Fruit fly (Drosophila melanogaster): ENCODE measurements around the gene CG1695.

The CG1695 gene

dm6 chrX:20488701-20489122 lies 55.0 kb downstream of the CG1695 start (continued):
- TF ChIP-seq Tbp (GFP tag; optimal IDR thresholded peaks at IDR 0.05) (no peak), sna (GFP tag; IDR thresholded peaks at IDR 0.05; ENCODE audit: partially characterized antibody) (no peak), sima (GFP tag; optimal IDR thresholded peaks at IDR 0.05) (no peak), danr (GFP tag; IDR thresholded peaks at IDR 0.05) (no peak), CG14441 (GFP tag; IDR thresholded peaks at IDR 0.05) (no peak), CG10366 (GFP tag; IDR thresholded peaks at IDR 0.05) (no peak; the same call in 1 of the 2 replicates), CG33557 (GFP tag; optimal IDR thresholded peaks at IDR 0.05) (peak; percentile 26), Bteb2 (GFP tag; optimal IDR thresholded peaks at IDR 0.05) (peak; percentile 20), Fer3 (tag; optimal IDR thresholded peaks at IDR 0.05) (peak; percentile 26), Hmx (GFP tag; optimal IDR thresholded peaks at IDR 0.05) (peak; percentile 7), nmo (GFP tag; optimal IDR thresholded peaks at IDR 0.05) (peak; percentile 75), Hand (GFP tag; optimal IDR thresholded peaks at IDR 0.05) (no peak), ssp (GFP tag; IDR thresholded peaks at IDR 0.05) (no peak), org-1 (GFP tag; optimal IDR thresholded peaks at IDR 0.05) (peak; percentile 54), pnt (GFP tag; optimal IDR thresholded peaks at IDR 0.05) (no peak), CG13775 (GFP tag; optimal IDR thresholded peaks at IDR 0.05) (peak; percentile 54), CG8924 (tag; optimal IDR thresholded peaks at IDR 0.05) (peak; percentile 72), Eip74EF (GFP tag; optimal IDR thresholded peaks at IDR 0.05) (peak in 1 of 2 experiments; percentile 82), Mes4 (GFP tag; optimal IDR thresholded peaks at IDR 0.05) (no peak), CG7839 (tag; optimal IDR thresholded peaks at IDR 0.05) (peak; percentile 76), CG7963 (GFP tag; IDR thresholded peaks at IDR 0.05; ENCODE audit: partially characterized antibody) (no peak), HLH3B (GFP tag; IDR thresholded peaks at IDR 0.05) (0 out of 2 replicates have a peak, but pooled peaks have one; percentile 12), stc (GFP tag; IDR thresholded peaks at IDR 0.05) (peak; percentile 14; the same call in 1 of the 2 replicates), BtbVII (GFP tag; optimal IDR thresholded peaks at IDR 0.05) (peak; percentile 59), CG7357 (GFP tag; IDR thresholded peaks at IDR 0.05) (0 out of 3 replicates have a peak, but pooled peaks have one; percentile 5), Nf-YC (tag; optimal IDR thresholded peaks at IDR 0.05) (peak; percentile 26), sim (GFP tag; IDR thresholded peaks at IDR 0.05) (no peak), scrt (GFP tag; optimal IDR thresholded peaks at IDR 0.05) (peak; percentile 18), wor (GFP tag; IDR thresholded peaks at IDR 0.05) (peak; percentile 23; the same call in 1 of the 2 replicates), nau (GFP tag; optimal IDR thresholded peaks at IDR 0.05) (peak; percentile 69), Dip2 (GFP tag; IDR thresholded peaks at IDR 0.05) (no peak), pros (GFP tag; optimal IDR thresholded peaks at IDR 0.05) (no peak), Gsc (GFP tag; IDR thresholded peaks at IDR 0.05) (no peak), repo (GFP tag; optimal IDR thresholded peaks at IDR 0.05) (peak; percentile 6), CG12391 (tag; optimal IDR thresholded peaks at IDR 0.05) (peak; percentile 65), CG33213 (GFP tag; optimal IDR thresholded peaks at IDR 0.05) (no peak), Scr (GFP tag; IDR thresholded peaks at IDR 0.05; ENCODE audit: partially characterized antibody) (no peak), br (optimal IDR thresholded peaks at IDR 0.05) (no peak), CG31365 (tag; optimal IDR thresholded peaks at IDR 0.05) (no peak), zen (tag; optimal IDR thresholded peaks at IDR 0.05) (peak; percentile 31), CG34224 (GFP tag; IDR thresholded peaks at IDR 0.05; ENCODE audit: partially characterized antibody) (no peak), CG4424 (GFP tag; optimal IDR thresholded peaks at IDR 0.05) (peak; percentile 69), Spps (tag; optimal IDR thresholded peaks at IDR 0.05) (peak; percentile 40), p53 (GFP tag; optimal IDR thresholded peaks at IDR 0.05) (no peak), Dref (GFP tag; IDR thresholded peaks at IDR 0.05) (no peak), CG9437 (GFP tag; optimal IDR thresholded peaks at IDR 0.05) (peak; percentile 62), cad (GFP tag; optimal IDR thresholded peaks at IDR 0.05) (no peak), CG11085 (GFP tag; IDR thresholded peaks at IDR 0.05) (no peak), zen2 (GFP tag; IDR thresholded peaks at IDR 0.05; ENCODE audit: partially characterized antibody) (no peak), dan (GFP tag; IDR thresholded peaks at IDR 0.05) (no peak), zf30C (GFP tag; optimal IDR thresholded peaks at IDR 0.05) (no peak)

All from whole organism, embryonic.